Fruit fly (Drosophila melanogaster) ovary, adult (tissue): Measurements from ENCODE around the gene CG31872.

Experiments used
- CG17801 ChIP-seq: fragments of 200-800 bp; optimal IDR thresholded peaks from 2 replicates; lab custom pipeline; 2019; ENCODE audit warnings: missing biosample characterization, mild to moderate bottlenecking, missing genetic modification characterization, moderate library complexity; ENCODE audit not compliant: partially characterized antibody

CG31872 gene

DNA sequence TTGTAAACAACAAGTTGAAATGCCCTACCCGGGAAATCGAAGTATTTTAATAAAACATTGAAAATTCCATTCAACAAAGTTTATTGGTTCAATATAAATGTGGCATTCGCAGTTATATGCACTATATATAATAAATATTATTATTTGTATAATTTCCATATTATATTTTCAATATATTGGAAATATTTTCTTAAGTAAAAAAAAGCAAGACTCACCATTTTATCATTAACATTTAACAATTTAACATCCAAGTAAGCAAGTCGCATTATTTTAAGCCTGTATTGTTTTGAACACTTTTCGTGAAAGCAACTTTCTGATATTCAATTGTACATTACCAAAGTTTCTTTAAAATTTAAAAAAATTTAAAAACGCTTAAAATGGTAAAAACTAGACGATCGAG, 18.2 kb downstream of the CG31872 start, which contains the start of gene CG45690:
TSS of gene CG45690 (plus strand) at position 301 of the 400 bp plus-strand sequence.
- no peak for TF ChIP-seq CG17801

DNA sequence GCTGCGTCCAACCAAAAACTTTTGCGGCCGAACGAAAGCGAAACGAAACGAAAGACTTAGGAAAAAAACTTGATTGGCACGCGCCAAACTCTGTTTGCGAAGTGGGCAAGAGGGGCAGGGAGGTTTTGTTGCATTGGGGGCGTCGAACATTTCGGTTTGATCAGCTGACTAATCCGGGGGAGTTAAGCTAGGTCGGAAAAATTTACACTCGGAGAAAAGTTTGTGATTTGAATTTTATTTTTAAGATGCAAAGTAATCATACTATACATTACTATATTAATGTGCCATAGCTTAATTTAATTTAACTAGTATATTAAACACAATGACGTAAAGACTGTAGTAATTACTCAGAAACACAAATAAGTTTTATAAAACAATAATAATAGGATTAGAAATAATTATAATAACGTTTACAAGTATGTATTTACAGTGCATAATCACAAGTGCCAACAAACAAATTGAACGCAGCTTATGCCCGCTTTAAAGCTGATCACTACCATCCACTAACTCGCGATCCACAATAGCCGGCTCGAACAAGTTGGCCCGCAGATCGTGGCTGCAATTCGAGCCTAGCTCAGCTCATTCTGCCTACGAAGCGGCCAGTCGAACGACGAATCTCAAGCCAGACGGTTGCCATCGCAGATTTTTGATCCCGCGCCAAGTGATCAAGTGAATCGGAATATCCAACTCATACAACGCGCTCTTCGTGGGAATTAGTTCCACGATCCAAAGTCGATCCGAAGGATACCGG, 21.9 kb downstream of the CG31872 start, which contains the start of gene CG31871:
TSS of gene CG31871 (plus strand) at position 592 of the 751 bp plus-strand sequence.
- TF ChIP-seq CG17801 = no peak

DNA sequence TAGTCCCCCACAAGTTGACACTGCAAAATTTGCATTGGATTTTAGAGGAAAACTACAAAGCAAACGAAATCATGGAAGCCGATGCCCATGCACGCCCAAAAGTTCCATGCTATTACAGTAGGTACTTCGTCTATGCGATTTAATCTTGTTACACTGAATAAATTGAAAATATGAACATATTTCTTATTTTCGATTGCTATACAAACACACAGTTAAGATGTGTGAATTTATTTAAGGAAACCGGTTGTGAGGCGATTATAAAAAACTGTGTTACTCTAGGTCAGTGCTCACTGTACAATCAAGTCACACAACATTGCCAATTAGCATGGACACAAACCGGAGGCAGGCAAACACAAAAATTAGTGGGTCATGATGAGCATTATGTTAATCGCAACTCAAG, 25.9 kb downstream of the CG31872 start:
- no peak for TF ChIP-seq CG17801

DNA sequence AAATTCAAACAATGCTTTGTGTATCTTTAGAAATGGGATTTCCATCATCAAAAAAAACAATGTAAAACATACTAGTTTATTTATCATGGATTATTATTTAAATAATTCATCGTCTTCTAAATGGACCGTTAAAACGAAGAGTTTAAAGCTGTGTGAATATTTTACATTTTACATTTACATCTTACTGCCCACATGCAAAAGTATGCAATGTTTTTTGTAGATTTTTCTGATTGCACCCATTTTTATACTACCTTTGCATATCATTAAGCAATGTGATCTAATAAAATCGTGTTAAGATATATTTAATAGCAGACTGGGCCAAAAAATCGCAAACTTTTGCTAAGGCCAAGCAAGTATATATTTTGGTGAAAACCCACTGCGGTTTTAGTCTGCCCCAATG, 31.8 kb downstream of the CG31872 start:
- TF ChIP-seq CG17801 = no peak

DNA sequence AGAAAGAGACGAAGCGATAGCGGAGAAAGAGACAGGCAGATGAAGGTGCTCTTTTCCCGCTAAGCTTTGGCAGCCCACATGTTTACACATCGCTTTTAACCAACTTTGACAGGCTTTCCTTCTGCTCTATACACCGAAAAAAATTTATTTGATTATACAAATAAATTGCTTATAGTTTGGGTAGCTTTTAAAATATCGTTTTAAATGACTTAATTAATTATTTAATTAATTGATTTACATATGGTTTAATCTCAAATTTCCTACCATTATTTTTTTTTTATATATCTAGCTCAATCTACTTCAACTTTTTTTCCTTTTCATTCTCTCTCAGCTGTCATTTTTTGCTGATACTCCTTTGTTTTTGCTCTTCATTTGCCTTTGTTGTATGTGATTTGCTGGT, 33.3 kb downstream of the CG31872 start:
- TF ChIP-seq CG17801 = no peak

DNA sequence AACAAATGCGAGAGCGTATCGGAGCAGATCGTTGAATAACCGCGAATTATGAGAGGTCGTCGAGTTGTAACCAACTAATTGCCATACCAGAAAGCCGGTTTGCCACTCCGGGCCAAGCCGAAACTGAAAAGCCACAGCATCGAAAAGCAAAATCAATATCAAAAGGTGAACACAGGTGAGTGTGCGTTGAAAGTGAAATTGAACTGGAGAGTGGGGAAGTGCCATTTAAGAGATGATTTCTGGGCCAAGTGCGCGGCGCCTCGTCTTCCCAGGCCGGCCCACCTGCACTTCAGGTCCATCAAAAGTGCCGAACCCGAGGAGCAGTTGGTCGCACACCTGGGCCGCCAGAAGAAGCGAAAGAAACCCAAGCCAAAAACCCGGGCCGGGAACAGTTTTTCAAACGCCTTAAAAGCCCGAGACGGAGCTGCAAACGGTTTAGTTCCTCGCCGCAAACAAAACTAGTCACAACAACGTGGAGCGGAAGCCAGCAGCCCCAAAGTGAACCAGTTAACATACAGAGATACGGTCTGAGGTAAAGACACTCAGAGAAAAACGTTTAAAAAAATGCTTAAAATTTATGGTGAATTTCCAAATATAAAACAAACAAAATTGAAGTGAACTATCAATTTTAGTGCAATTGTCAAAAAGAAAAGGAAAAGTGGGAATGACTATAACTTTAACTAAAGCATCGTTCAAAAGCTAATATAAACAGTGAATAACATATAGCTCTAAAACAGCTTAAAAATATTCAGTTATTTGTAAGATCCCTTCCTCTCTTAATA, 37.4 kb downstream of the CG31872 start, which contains the start of gene CG17104:
TSS of gene CG17104 (plus strand) at position 266 of the 782 bp plus-strand sequence.
- no peak for TF ChIP-seq CG17801

DNA sequence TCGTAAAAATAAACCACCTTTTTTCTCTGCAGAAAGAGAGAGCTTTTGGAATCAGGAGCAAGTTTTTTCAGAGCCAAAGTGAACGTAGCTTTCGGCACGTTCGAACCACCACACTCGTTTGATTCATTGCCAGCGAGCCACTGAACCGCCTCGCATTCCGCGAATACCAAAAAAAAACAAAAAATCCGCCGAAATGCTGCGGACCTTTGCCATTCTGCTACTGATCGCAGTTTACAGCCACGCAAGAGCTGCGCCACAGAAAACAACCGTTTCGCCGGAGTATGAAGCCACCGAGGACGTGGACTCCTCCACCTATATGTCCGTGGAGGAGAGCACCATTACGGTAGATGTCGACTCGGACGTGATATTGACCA, 38.0 kb downstream of the CG31872 start:
- TF ChIP-seq CG17801 = no peak

DNA sequence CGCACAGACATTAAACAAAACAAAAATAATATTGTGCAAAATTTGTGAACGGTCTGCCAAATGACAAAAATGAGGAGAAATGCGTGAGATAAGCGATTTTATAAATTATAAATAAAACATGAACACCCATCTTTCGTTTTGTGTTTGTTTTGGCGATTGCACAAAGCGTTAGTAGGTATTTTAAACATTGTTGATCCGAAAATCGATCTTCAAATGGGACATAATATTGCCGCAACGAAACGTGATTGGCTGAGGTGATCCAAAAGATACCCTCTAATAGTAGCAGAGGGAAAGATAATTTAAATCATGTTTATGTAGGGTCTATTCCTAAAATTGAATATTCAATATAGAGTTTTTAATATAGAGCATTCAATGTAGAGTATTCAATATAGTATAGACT, 39.8 kb downstream of the CG31872 start:
- no peak for TF ChIP-seq CG17801

DNA sequence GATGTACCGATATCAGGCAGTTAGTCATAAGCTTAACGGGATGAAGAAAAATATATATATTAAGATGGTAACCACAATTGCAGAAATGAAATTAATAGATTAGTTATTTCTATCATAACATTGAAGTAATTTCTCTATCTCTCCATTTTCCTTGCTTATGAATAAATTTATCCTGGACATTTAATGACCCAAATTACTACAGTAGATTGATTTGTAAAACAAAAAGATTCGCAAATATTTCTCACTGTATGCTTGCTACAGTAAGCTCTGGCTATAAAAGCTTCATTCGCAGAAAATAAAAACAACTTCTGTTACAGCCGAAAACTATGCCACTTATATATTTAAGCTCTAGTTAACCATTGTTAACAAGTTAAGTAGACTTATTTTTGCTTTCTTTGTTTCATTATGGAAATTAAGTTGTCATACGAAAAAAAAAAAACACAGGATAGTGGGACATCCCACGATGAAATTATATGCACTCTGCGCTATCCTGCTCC, 40.9 kb downstream of the CG31872 start, which contains the start of gene CG17105:
TSS of gene CG17105 (plus strand) at position 447 of the 497 bp plus-strand sequence.
- TF ChIP-seq CG17801 = no peak

DNA sequence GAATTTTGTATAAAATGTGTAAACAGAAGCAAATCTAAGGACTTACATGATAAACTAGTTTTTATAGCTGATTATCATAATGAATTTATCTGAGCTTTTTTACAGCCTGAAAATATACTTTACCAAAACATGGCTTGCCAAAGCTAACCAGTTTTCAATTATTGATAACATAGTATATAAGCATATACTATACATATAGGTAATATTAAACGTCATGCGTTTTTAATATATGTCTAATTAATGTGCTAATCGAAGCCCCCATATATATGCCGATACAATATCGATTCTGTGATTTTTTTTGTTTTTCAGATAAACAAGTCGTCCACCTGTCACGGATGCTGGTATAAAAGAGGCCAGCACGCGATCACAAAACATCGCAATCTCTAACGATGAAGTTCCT, 41.9 kb downstream of the CG31872 start, which contains the start of gene CG17107:
TSS of gene CG17107 (plus strand) at position 301 of the 400 bp plus-strand sequence.
- no peak for TF ChIP-seq CG17801

DNA sequence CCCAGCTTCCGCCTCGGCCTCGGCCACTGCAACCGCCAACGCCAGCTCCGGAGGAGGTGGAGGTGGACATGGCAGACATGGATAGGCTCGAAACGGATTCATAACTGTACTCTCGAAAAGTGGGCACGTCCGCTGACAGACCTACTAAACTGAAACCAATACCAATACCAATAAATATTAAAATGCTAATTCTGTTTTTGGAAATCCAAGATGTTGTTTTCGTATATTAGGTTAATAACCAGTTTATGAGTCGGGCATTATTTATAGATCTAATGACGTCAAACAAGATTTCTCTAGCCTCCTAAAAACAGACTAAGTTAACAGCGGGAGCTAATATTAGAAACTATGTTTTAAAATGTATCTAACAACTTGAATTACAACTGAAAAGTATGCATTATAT, 42.5 kb downstream of the CG31872 start:
- no peak for TF ChIP-seq CG17801

DNA sequence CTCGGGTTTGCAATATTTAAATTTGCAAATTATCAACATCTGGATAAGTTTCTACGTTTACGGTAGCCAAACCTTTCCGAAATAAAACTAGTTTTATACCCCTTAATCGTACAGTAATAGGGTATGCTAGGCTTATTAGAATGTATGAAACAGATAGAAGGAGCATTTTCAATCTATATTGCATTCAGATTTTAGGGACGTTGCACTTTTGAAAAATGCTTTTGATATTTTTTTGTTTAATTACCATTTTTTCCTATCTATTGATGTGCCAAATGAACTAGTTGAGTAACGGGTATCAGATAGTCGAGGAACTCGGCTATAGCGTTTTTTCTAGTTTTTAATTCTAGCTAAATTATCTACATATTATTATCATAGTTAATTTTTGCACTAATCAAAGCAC, 43.2 kb downstream of the CG31872 start:
- no peak for TF ChIP-seq CG17801

DNA sequence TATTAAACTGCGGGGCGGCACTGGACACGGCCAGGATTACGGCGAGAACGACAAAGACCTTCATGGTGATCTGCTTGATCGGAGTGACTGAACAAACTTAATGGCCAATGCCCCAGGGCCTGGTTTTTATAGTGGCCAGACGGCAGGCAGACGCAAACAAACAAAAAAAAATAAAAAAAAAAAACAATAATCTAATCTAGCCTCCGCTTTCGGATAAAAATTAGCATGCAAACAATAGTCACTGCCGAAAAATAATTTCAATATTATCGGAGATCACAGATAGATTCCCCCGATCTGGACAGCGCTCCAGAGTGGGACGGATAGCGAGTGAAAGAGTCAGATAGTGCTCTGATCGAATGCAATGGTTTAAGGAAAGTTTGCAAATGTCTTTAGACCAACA, 44.6 kb downstream of the CG31872 start, which contains the start of gene CG7299:
TSS of gene CG7299 (minus strand) at position 101 of the 400 bp plus-strand sequence.
- no peak for TF ChIP-seq CG17801

DNA sequence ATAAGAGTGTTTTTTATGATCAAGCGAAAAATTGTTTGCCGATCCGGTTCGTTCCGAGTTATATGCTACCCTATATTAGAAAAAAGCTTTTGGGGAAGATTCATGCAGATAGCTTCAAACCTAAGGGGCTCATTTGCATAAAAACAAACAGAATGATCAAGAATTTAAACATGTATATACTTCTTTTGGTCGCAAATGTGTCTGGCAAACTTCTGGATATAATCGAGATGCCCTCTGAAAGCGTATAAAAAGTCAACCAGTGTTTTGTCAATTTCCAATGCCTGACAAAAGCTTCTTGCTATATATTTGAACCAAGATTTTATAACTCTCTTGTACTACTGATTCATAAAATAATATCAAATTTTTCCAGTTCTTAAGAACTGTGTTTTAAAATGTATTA, 45.9 kb downstream of the CG31872 start:
- no peak for TF ChIP-seq CG17801

DNA sequence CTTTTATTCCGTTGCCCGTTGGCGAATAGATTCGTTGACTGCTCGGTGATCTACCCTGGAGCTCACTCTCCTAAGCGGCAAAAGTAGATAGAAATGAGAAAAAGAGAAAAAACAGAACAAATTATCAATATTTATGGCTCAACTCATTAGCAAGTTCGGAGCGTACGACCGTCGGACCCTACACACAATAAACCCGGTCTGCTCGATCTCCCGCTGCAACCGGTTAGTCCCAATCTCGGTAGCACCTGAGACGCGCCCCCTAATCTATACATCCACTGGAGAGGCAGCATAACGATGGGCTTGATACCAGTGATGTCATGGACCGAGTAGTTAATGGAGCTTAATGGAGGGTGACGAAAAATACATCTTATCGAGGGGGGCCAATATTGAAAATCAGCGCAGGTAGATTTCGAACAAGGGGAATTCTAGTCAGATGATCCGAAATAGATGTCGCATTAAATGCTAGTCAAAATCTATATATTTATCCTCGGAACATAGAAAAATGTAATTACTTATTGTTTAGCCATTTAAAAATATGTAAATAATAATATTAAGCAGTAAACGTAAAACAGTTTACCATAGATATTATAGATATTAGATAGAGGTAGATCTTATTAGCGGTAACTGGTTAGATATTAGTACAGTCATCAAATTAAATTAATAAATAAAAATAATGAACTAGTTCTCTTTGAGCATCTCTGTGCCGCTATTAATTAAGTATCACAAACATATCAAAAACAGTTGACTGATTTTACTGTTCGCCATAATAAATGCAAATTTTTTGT, 47.5 kb downstream of the CG31872 start, which contains the start of gene CG7296:
TSS of gene CG7296 (minus strand) at position 58 of the 785 bp plus-strand sequence.
- TF ChIP-seq CG17801 = no peak

DNA sequence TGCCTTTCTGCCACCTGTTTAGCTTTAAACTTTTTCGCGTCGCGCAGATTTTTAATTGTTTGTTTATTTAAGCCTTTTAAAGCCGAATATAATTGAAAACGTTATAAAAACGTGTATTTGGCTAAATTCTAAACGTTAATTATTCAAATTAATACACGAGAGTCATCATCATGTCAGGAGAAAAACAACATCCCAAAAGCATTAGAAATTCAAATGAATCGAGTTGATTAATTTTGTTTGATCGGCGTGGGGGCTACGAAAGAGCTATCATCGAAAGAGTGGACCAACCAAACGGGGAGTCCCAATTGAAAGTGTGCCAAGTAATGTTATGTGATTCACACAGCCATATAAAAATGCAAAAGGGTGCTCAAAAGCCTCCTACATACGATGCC, 48.1 kb downstream of the CG31872 start:
- TF ChIP-seq CG17801 = no peak
